Worm (Caenorhabditis elegans) whole organism, L4/young adult: ENCODE measurements around the gene cyp-33E2.

Source experiments
- W03F9.2 ChIP-seq: fragments of 150-350 bp; optimal IDR thresholded peaks from 2 replicates; lab custom pipeline; 2014; ENCODE audit warnings: missing biosample characterization, missing genetic modification characterization
- dao-5 ChIP-seq: sonication (generic microtip); optimal IDR thresholded peaks from 2 replicates; lab custom pipeline; 2016; ENCODE audit warnings: missing genotype, missing genetic modification characterization, moderate library complexity, missing compliant biosample characterization
- him-1 ChIP-seq: sonication (generic microtip); optimal IDR thresholded peaks from 2 replicates; lab custom pipeline; 2016; ENCODE audit warnings: missing genotype, missing genetic modification reagents, missing genetic modification characterization, missing compliant biosample characterization

DNA sequence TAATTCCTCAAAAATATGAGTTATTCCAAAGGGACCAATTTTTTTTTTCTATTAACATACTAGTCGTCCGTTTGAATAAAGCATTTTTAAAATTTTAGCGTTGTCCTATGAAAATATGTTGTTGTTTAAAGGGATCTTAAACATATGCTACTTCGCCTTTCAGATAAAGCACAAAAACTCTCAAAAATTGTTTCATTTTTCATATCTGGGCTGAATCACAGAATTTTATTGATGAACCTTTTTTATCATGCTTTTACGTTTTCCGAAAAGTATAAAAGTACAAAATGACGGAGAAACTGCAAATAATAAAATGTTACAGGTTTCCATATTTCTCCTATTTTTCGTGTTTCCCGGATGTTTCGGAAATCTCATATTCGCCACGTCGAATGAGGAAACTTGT lies 16.4 kb upstream of the cyp-33E2 start, which contains the start of gene clec-181:
- no peak for TF ChIP-seq W03F9.2 (tag; lab: Kevin White, UChicago)
- no peak for TF ChIP-seq him-1
- no peak for TF ChIP-seq dao-5 (tag; lab: Kevin White, UChicago)
